Worm (Caenorhabditis elegans): Measurements from ENCODE around the gene F27E5.7.

- no peak for TF ChIP-seq ama-1 (optimal IDR thresholded peaks at IDR 0.05)
- TF ChIP-seq ceh-36 (tag; optimal IDR thresholded peaks at IDR 0.05) = no peak
- TF ChIP-seq hnd-1 (tag; optimal IDR thresholded peaks at IDR 0.05) = no peak
- no peak for TF ChIP-seq tbx-11 (GFP tag; IDR thresholded peaks at IDR 0.05)
- no peak for TF ChIP-seq flt-1 (GFP tag; IDR thresholded peaks at IDR 0.05)
- no peak for TF ChIP-seq scrt-1 (GFP tag; IDR thresholded peaks at IDR 0.05)
- no peak for TF ChIP-seq aly-1 (tag; optimal IDR thresholded peaks at IDR 0.05)
- no peak for TF ChIP-seq hmg-4 (GFP tag; optimal IDR thresholded peaks at IDR 0.05)
- TF ChIP-seq ets-7 (tag; optimal IDR thresholded peaks at IDR 0.05) = no peak
Measured at ce11 chrII:10147502-10147901, 24.9 kb downstream of the F27E5.7 start.

Measured in whole organism, early embryonic.